Worm (Caenorhabditis elegans): ENCODE results near the gene tba-9.

tba-9 gene

DNA sequence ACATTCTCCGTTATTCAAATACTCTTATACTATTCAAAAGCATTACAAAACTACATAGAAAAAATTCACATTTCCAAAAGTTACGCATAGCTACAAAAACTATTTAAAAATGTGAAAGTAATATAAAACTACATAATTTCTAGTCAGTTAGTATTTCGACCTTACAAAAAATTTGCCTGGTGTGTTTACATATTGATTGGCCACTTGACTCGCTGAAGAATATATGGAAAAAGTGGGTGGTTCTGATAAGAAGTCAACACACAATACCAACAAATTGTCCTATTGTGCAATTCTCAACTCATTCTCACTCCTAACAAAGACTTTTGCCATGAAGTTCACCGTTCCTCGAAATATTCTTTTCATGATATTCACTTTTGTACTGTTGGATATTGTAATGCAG is 46.0 kb downstream of the tba-9 start, which contains the start of gene K09C4.1:
Gene K09C4.1 (plus strand): TSS at position 301 of the 400 bp plus-strand sequence.
- TF ChIP-seq unc-62 (GFP tag; optimal IDR thresholded peaks at IDR 0.05), result no peak

DNA sequence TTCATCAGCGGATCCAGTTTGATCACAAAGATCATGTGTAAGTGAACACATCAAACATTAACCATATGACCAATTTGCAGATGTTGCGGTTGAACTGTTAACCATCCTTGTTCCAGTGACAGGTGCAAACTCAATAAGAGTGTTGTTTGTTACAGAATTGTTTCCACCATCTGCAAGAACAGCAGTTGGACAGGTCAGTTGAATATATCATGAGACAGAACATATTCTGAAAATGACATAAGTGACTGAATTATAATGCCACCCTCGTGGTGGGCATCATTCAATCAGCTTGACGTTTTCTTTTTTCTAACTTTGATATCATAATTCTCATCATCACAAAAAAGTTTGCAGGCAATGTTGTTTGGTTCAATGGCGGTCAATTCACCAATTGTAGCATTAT is 48.0 kb downstream of the tba-9 start:
- no peak for TF ChIP-seq unc-62 (GFP tag; optimal IDR thresholded peaks at IDR 0.05)

DNA sequence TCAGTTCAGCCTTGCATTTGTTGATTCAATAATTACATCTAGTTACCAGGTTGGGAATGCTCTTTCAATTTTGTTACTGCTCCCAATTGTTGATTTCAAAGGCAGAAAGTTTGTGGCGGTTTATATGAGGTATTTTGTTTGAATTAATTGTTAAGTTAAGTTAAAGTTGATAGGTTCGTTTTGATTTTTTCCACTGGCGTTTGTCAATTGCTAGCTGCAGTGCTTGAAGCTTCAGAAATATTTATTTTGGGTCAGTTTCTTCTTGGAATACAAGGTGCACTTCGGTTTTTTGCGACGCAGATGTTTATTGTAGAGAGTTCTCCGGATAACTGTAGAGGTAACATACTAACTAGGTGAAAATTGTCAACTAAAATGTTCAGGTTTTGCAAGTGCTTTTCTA is 49.2 kb downstream of the tba-9 start, which contains the start of gene F11D5.5:
Gene F11D5.5 (plus strand): TSS at position 301 of the 400 bp plus-strand sequence.
- TF ChIP-seq unc-62 (GFP tag; optimal IDR thresholded peaks at IDR 0.05), result no peak

DNA sequence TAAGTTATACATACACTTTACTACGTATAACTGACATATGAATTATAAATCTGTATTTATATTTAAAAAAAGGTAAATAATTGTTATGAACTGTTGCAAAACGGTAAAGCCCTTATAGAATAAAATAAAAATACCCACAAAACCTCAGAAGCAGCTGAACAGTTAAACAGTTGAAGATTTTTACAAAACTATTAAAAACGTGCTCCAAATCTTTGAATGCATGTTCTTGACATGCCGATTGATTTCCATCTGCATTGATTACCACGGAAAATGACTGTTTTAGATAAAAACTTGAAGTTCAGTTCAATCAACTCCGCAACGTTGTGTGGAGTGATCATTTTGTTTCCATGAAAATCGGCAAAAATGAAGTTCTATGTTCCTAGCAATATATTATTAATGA is 51.5 kb downstream of the tba-9 start, which contains the start of gene F11D5.7:
Gene F11D5.7 (plus strand): TSS at position 301 of the 400 bp plus-strand sequence.
- no peak for TF ChIP-seq unc-62 (GFP tag; optimal IDR thresholded peaks at IDR 0.05)
